Worm (Caenorhabditis elegans): ENCODE data around the gene dgk-1.

DNA sequence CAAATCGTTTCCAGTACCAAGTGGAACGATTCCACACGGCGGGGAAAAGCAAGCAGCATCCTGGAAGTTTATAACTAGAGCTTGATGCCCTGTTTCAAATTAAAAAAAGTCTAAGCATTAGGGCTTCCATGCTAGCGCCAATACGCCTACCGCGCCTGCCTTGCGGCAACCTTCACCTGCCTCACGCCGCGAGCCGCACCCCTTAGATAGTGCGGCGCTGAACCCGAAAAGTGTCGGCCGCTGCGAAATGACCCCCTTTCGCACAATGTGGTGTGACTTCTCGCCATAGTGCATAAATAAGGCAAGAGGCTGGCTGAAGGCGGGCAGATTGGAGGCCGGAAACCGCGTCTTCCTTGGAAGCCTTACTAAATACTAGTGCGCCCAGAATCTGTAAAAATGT lies 4.8 kb downstream of the dgk-1 start:
- no peak for TF ChIP-seq unc-62 (GFP tag; optimal IDR thresholded peaks at IDR 0.05)
- no peak for TF ChIP-seq mep-1 (tag; optimal IDR thresholded peaks at IDR 0.05)
- no peak for TF ChIP-seq unc-39 (tag; optimal IDR thresholded peaks at IDR 0.05)
- TF ChIP-seq nhr-76 (tag; optimal IDR thresholded peaks at IDR 0.05): no peak
- TF ChIP-seq flh-1 (GFP tag; optimal IDR thresholded peaks at IDR 0.05): no peak
- no peak for TF ChIP-seq bed-3 (GFP tag; optimal IDR thresholded peaks at IDR 0.05)
- no peak for TF ChIP-seq nhr-237 (tag; optimal IDR thresholded peaks at IDR 0.05)
